Fruit fly (Drosophila melanogaster): ENCODE results near the gene inaE.

inaE gene

dm6 chrX:13838255-13838654 lies 54.7 kb downstream of the inaE start (continued):
- peak; percentile 34 for TF ChIP-seq Ets96B (tag; optimal IDR thresholded peaks at IDR 0.05)
- no peak for TF ChIP-seq CG3919 (GFP tag; optimal IDR thresholded peaks at IDR 0.05)
- no peak for TF ChIP-seq cyc (GFP tag; optimal IDR thresholded peaks at IDR 0.05)
- TF ChIP-seq CG8632 (GFP tag; optimal IDR thresholded peaks at IDR 0.05), result peak; percentile 16
- TF ChIP-seq CG15336 (GFP tag; IDR thresholded peaks at IDR 0.05), result peak; percentile 64; the same call in 1 of the 2 replicates
- TF ChIP-seq fkh (GFP tag; optimal IDR thresholded peaks at IDR 0.05), result no peak
- no peak for TF ChIP-seq CG11762 (GFP tag; optimal IDR thresholded peaks at IDR 0.05; ENCODE audit: insufficient read depth)
- no peak for TF ChIP-seq Sox15 (GFP tag; optimal IDR thresholded peaks at IDR 0.05)
- TF ChIP-seq CG3032 (tag; optimal IDR thresholded peaks at IDR 0.05), result peak; percentile 46
- no peak for TF ChIP-seq Hr38 (GFP tag; optimal IDR thresholded peaks at IDR 0.05)
- no peak for TF ChIP-seq salr (GFP tag; optimal IDR thresholded peaks at IDR 0.05)
- TF ChIP-seq CG32006 (GFP tag; optimal IDR thresholded peaks at IDR 0.05), result peak; percentile 75
- peak; percentile 61 for TF ChIP-seq dsx (GFP tag; optimal IDR thresholded peaks at IDR 0.05; ENCODE audit: poor library complexity, severe bottlenecking)

dm6 chrX:13838892-13839291 lies 55.4 kb downstream of the inaE start:
- TF ChIP-seq OdsH (GFP tag; optimal IDR thresholded peaks at IDR 0.05) (peak; percentile 90), acj6 (GFP tag; optimal IDR thresholded peaks at IDR 0.05) (peak; percentile 87), Eip78C (GFP tag) (peak; percentile 97), CG11294 (GFP tag; IDR thresholded peaks at IDR 0.05) (peak; percentile 85), Sox14 (GFP tag; optimal IDR thresholded peaks at IDR 0.05) (peak; percentile 89), achi (GFP tag; optimal IDR thresholded peaks at IDR 0.05) (peak; percentile 88), CG9139 (GFP tag; optimal IDR thresholded peaks at IDR 0.05) (peak; percentile 77), CG11902 (GFP tag; optimal IDR thresholded peaks at IDR 0.05) (peak; percentile 79), CG3919 (GFP tag; optimal IDR thresholded peaks at IDR 0.05) (peak; percentile 91), fd85E (GFP tag; optimal IDR thresholded peaks at IDR 0.05) (peak; percentile 66), dac (GFP tag; optimal IDR thresholded peaks at IDR 0.05) (peak; percentile 93), CG10669 (GFP tag; optimal IDR thresholded peaks at IDR 0.05) (peak; percentile 85), CG7368 (GFP tag; optimal IDR thresholded peaks at IDR 0.05) (peak; percentile 76), CG10631 (GFP tag; optimal IDR thresholded peaks at IDR 0.05) (peak; percentile 84), esn (GFP tag; optimal IDR thresholded peaks at IDR 0.05) (peak; percentile 89), fkh (GFP tag; optimal IDR thresholded peaks at IDR 0.05) (peak; percentile 20), Eip93F (GFP tag; optimal IDR thresholded peaks at IDR 0.05) (peak; percentile 45), dsx (GFP tag; optimal IDR thresholded peaks at IDR 0.05; ENCODE audit: poor library complexity, severe bottlenecking) (peak; percentile 59), CG11762 (GFP tag; optimal IDR thresholded peaks at IDR 0.05; ENCODE audit: insufficient read depth) (peak; percentile 88), eg (GFP tag; IDR thresholded peaks at IDR 0.05) (peak; percentile 96), svp (GFP tag) (peak; percentile 92), CG16779 (tag; optimal IDR thresholded peaks at IDR 0.05) (peak; percentile 73), CG3032 (tag; optimal IDR thresholded peaks at IDR 0.05) (peak; percentile 64), cyc (GFP tag; optimal IDR thresholded peaks at IDR 0.05) (peak; percentile 90), CG34406 (GFP tag; optimal IDR thresholded peaks at IDR 0.05) (peak; percentile 90), Ets21C (GFP tag; optimal IDR thresholded peaks at IDR 0.05) (peak; percentile 81), Hr4 (GFP tag; optimal IDR thresholded peaks at IDR 0.05) (peak; percentile 98), Blimp-1 (GFP tag; optimal IDR thresholded peaks at IDR 0.05) (peak; percentile 49), Hr38 (GFP tag; optimal IDR thresholded peaks at IDR 0.05) (peak; percentile 80), Ets96B (tag; optimal IDR thresholded peaks at IDR 0.05) (peak; percentile 77), CG1621 (tag; optimal IDR thresholded peaks at IDR 0.05) (peak; percentile 78), Sox15 (GFP tag; optimal IDR thresholded peaks at IDR 0.05) (peak; percentile 84), ss (GFP tag; optimal IDR thresholded peaks at IDR 0.05) (peak; percentile 63 to 85), Smox (GFP tag; optimal IDR thresholded peaks at IDR 0.05) (peak; percentile 85), net (GFP tag; optimal IDR thresholded peaks at IDR 0.05) (peak; percentile 93), Met (GFP tag; optimal IDR thresholded peaks at IDR 0.05) (peak; percentile 92), Hr39 (GFP tag; optimal IDR thresholded peaks at IDR 0.05) (peak; percentile 90), Eip75B (GFP tag; optimal IDR thresholded peaks at IDR 0.05) (peak; percentile 90), CG4318 (GFP tag; optimal IDR thresholded peaks at IDR 0.05) (peak; percentile 90), CG15336 (GFP tag; IDR thresholded peaks at IDR 0.05) (peak; percentile 96), fd59A (GFP tag; optimal IDR thresholded peaks at IDR 0.05) (peak; percentile 75), Lpt (GFP tag; optimal IDR thresholded peaks at IDR 0.05) (peak; percentile 95), lz (GFP tag; optimal IDR thresholded peaks at IDR 0.05) (peak; percentile 89), CG31627 (GFP tag; optimal IDR thresholded peaks at IDR 0.05) (peak; percentile 90), CG6854 (GFP tag; optimal IDR thresholded peaks at IDR 0.05) (peak; percentile 45)
